Worm (Caenorhabditis elegans): ENCODE data around the gene Y6G8.16.
"Not testable (repeated sequence)": the region's sequence is repeated elsewhere in the genome, so short reads cannot be mapped to it uniquely, and the experiment has no call there.

The Y6G8.16 gene

DNA sequence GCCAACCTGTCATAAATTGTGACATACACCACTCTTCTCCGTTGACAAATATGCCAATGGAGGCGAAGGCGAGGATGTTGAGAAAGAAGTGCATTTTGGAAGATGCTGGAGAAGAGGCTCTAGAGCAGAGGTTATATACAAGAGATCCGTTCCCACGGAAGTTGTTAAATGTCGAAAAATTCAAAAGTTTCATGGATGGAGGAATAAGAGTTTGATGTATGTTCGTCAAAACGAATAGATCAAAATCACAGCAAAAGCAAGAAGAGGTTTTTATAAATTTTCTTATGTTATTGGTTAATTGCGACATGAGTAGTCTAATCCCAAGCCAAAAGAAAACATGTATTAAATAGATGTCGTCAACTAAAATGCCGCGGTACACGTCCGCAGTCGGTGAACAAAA, 4.4 kb downstream of the Y6G8.16 start, which contains the start of gene Y6G8.15:
Gene Y6G8.15 (minus strand): TSS at position 101 of the 400 bp plus-strand sequence.
- TF ChIP-seq fos-1 (tag; optimal IDR thresholded peaks at IDR 0.05); blmp-1 (tag; optimal IDR thresholded peaks at IDR 0.05; ENCODE audit: insufficient read depth); lin-13 (GFP tag; optimal IDR thresholded peaks at IDR 0.05): not testable (repeated sequence)

- TF ChIP-seq unc-62 (GFP tag; optimal IDR thresholded peaks at IDR 0.05) (no peak), nhr-77 (tag; optimal IDR thresholded peaks at IDR 0.05) (no peak), blmp-1 (tag; optimal IDR thresholded peaks at IDR 0.05; ENCODE audit: insufficient read depth) (no peak)
Measured at ce11 chrV:17614251-17614650, 8.1 kb downstream of the Y6G8.16 start, which contains the start of gene Y6G8.14. TSS of gene Y6G8.14 (minus strand) at chrV:17614351.

DNA sequence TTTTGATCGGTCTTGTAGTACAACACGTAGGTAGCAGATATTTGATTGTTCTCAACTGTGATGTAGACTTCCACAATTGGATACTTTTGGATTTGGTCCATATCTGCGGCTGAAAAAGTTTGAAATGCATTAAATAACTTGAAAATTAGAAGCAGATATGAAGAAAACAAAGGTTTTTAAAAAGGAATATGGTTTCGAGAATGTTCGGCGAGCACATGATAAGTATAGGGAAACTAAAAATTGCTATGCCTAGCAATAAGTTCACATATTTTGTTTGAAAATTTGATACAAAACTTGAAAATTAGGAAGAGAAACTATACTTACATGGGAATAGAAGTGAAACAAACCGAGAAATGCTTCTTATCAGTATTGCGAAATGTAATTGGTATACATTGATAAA, 9.5 kb downstream of the Y6G8.16 start, which contains the start of gene Y6G8.5:
Gene Y6G8.5 (minus strand): TSS at position 101 of the 400 bp plus-strand sequence.
- TF ChIP-seq dmd-4 (tag; optimal IDR thresholded peaks at IDR 0.05), result no peak
- TF ChIP-seq fos-1 (tag; optimal IDR thresholded peaks at IDR 0.05), result peak; percentile 11

DNA sequence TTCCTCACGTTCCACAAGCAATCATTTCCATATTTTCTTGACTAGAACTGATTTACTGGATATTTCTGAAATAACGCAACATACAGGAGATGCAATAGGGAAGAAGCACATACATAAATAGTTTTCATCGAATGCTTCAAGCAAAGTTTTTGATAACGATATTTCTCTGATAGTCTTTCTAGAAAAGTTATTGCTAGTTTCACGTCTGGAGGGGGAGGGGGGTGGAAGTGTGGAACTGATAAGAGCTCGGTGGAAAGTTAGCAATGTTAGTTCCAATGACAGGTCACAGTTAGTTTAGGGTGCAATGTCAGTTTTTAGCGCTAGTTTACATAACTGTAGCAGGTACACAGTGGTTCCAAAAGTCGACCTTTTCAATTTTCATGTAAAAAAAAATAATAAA, 10.7 kb downstream of the Y6G8.16 start, which contains the start of gene Y6G8.6:
Gene Y6G8.6 (minus strand): TSS at position 98 of the 400 bp plus-strand sequence.
- no peak for TF ChIP-seq zag-1 (tag; optimal IDR thresholded peaks at IDR 0.05)
- peak; percentile 77 for TF ChIP-seq fos-1 (tag; optimal IDR thresholded peaks at IDR 0.05)

- TF ChIP-seq skn-1 (tag; optimal IDR thresholded peaks at IDR 0.05), result no peak
- TF ChIP-seq nhr-237 (tag; optimal IDR thresholded peaks at IDR 0.05), result no peak
- no peak for TF ChIP-seq ztf-4 (tag; optimal IDR thresholded peaks at IDR 0.05)
- no peak for TF ChIP-seq nhr-10 (tag; optimal IDR thresholded peaks at IDR 0.05)
- TF ChIP-seq C34F6.9 (tag; optimal IDR thresholded peaks at IDR 0.05), result no peak
- TF ChIP-seq ama-1 (optimal IDR thresholded peaks at IDR 0.05), result no peak
- no peak for TF ChIP-seq R02D3.7 (tag; optimal IDR thresholded peaks at IDR 0.05)
- TF ChIP-seq mdl-1 (tag; optimal IDR thresholded peaks at IDR 0.05), result no peak
- no peak for TF ChIP-seq nhr-21 (tag; optimal IDR thresholded peaks at IDR 0.05)
- TF ChIP-seq nhr-12 (tag; optimal IDR thresholded peaks at IDR 0.05), result no peak
- TF ChIP-seq ceh-82 (tag; optimal IDR thresholded peaks at IDR 0.05), result no peak
- TF ChIP-seq sem-4 (tag; optimal IDR thresholded peaks at IDR 0.05), result no peak
- no peak for TF ChIP-seq elt-1 (tag; optimal IDR thresholded peaks at IDR 0.05)
- no peak for TF ChIP-seq lin-11 (tag; optimal IDR thresholded peaks at IDR 0.05)
- TF ChIP-seq nhr-77 (tag; optimal IDR thresholded peaks at IDR 0.05), result no peak
- no peak for TF ChIP-seq nhr-11 (tag; optimal IDR thresholded peaks at IDR 0.05)
- no peak for TF ChIP-seq Y55F3AM.14 (GFP tag; optimal IDR thresholded peaks at IDR 0.05)
Measured at ce11 chrV:17620266-17620665, 14.1 kb downstream of the Y6G8.16 start, which contains the start of gene Y6G8.8. TSS of gene Y6G8.8 (plus strand) at chrV:17620566.

DNA sequence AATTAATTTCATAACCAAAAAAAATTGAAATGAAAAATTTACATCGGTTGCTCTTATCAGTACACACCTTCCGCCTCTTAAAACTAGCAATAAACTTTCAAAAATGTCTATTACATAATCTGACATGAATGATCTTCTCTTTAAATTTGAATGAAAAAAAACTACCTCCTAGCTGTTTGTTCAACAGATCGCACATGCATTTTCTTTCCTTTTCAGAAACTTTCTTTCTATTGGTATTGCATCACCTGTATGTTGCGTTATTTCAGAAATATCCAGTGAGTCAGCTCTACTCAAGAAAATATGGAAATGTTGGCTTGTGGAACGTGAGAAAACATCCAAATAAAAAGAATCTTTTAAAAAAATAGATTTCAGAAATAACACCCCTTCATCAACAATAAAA, 17.1 kb downstream of the Y6G8.16 start, which contains the start of gene F57G4.1:
Gene F57G4.1 (plus strand): TSS at position 301 of the 400 bp plus-strand sequence.
- TF ChIP-seq ZK546.5 (tag; optimal IDR thresholded peaks at IDR 0.05), result no peak
- no peak for TF ChIP-seq mbf-1 (tag; optimal IDR thresholded peaks at IDR 0.05)
- no peak for TF ChIP-seq nhr-237 (tag; optimal IDR thresholded peaks at IDR 0.05)
- TF ChIP-seq nhr-12 (tag; optimal IDR thresholded peaks at IDR 0.05), result no peak
- TF ChIP-seq elt-3 (tag; optimal IDR thresholded peaks at IDR 0.05), result no peak
- no peak for TF ChIP-seq dmd-4 (tag; optimal IDR thresholded peaks at IDR 0.05)
- no peak for TF ChIP-seq nhr-129 (tag; optimal IDR thresholded peaks at IDR 0.05)
- no peak for TF ChIP-seq sem-4 (tag; optimal IDR thresholded peaks at IDR 0.05)
- TF ChIP-seq ceh-16 (tag; optimal IDR thresholded peaks at IDR 0.05), result no peak
- no peak for TF ChIP-seq R02D3.7 (tag; optimal IDR thresholded peaks at IDR 0.05)
- TF ChIP-seq mab-5 (tag; optimal IDR thresholded peaks at IDR 0.05), result no peak
- TF ChIP-seq C34F6.9 (tag; optimal IDR thresholded peaks at IDR 0.05), result no peak
- no peak for TF ChIP-seq zag-1 (tag; optimal IDR thresholded peaks at IDR 0.05)

DNA sequence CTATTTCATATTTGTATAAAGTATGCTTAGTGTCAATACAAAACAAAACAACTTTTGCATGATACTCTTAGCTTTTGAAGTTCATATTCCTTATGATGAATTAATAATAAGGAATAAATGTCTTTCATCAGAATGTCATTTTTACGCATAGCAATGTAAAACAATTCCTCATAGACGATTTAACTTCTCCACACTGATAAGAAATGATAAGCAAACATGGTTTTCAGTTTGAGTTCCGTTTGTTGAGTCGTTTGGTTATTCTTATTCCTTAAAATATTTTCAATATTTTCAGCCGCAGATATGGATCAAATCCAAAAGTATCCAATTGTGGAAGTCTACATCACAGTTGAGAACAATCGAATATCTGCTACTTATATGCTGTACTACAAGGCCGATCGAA, 18.8 kb downstream of the Y6G8.16 start, which contains the start of gene F57G4.11:
Gene F57G4.11 (plus strand): TSS at position 301 of the 400 bp plus-strand sequence.
- TF ChIP-seq ZK546.5 (tag; optimal IDR thresholded peaks at IDR 0.05) (no peak), sma-9 (GFP tag; optimal IDR thresholded peaks at IDR 0.05) (no peak), sma-9 (tag; optimal IDR thresholded peaks at IDR 0.05) (no peak), nhr-23 (tag; optimal IDR thresholded peaks at IDR 0.05) (no peak), fos-1 (tag; optimal IDR thresholded peaks at IDR 0.05) (no peak), gmeb-1 (tag; optimal IDR thresholded peaks at IDR 0.05) (no peak), nhr-11 (tag; optimal IDR thresholded peaks at IDR 0.05) (no peak), nhr-129 (tag; optimal IDR thresholded peaks at IDR 0.05) (no peak), unc-62 (GFP tag; optimal IDR thresholded peaks at IDR 0.05) (no peak), lin-39 (tag; optimal IDR thresholded peaks at IDR 0.05) (no peak), Y55F3AM.14 (GFP tag; optimal IDR thresholded peaks at IDR 0.05) (no peak), unc-55 (GFP tag; optimal IDR thresholded peaks at IDR 0.05) (no peak), lsy-2 (tag; optimal IDR thresholded peaks at IDR 0.05) (no peak), C34F6.9 (tag; optimal IDR thresholded peaks at IDR 0.05) (no peak), ztf-4 (tag; optimal IDR thresholded peaks at IDR 0.05) (no peak), snpc-4 (tag; optimal IDR thresholded peaks at IDR 0.05) (no peak), unc-39 (tag; optimal IDR thresholded peaks at IDR 0.05) (no peak), F13H6.1 (tag; optimal IDR thresholded peaks at IDR 0.05) (no peak), ztf-11 (tag; optimal IDR thresholded peaks at IDR 0.05) (no peak), ceh-82 (tag; optimal IDR thresholded peaks at IDR 0.05) (no peak)

Measured in whole organism, L2 larva.